Worm (Caenorhabditis elegans) whole organism, midembryonic: ENCODE measurements around the gene Y116A8C.20.
"Not testable (repeated sequence)": the region's sequence is repeated elsewhere in the genome, so short reads cannot be mapped to it uniquely, and the experiment has no call there.

Experiments used
- T22C8.4 ChIP-seq: fragments of 200-800 bp; sonication (Bioruptor generic); IDR thresholded peaks from 2 replicates; pipeline ENCODE4 v1.3.6; 2022; ENCODE audit warnings: missing genetic modification characterization, missing compliant biosample characterization
- cog-1 ChIP-seq: sonication (generic microtip); optimal IDR thresholded peaks from 2 replicates; lab custom pipeline; 2016; ENCODE audit warnings: missing genetic modification characterization, missing compliant biosample characterization
- flt-1 ChIP-seq: fragments of 200-800 bp; sonication (Bioruptor generic); IDR thresholded peaks from 2 replicates; pipeline ENCODE4 v1.3.6; 2022; ENCODE audit warnings: missing genetic modification characterization, missing compliant biosample characterization
- klf-2 ChIP-seq: fragments of 200-800 bp; sonication (Bioruptor generic); conservative IDR thresholded peaks from 2 replicates; pipeline ENCODE4 v1.3.6; 2022; ENCODE audit warnings: missing genetic modification reagents, missing genetic modification characterization, missing compliant biosample characterization
- med-1 ChIP-seq: sonication (generic microtip); optimal IDR thresholded peaks from 2 replicates; lab custom pipeline; 2017; ENCODE audit warnings: missing genetic modification characterization, mild to moderate bottlenecking, missing compliant biosample characterization, antibody characterized with exemption, missing genetic modification reagents; ENCODE audit not compliant: insufficient read depth
- ref-1 ChIP-seq: fragments of 200-800 bp; sonication (Bioruptor generic); conservative IDR thresholded peaks from 2 replicates; pipeline ENCODE4 v1.3.6; 2022; ENCODE audit warnings: missing genetic modification reagents, missing genetic modification characterization, missing compliant biosample characterization
- tab-1 ChIP-seq: fragments of 200-800 bp; sonication (Bioruptor generic); IDR thresholded peaks from 2 replicates; pipeline ENCODE4 v1.3.6; 2022; ENCODE audit warnings: missing genetic modification characterization, missing compliant biosample characterization
- ztf-23 ChIP-seq: fragments of 200-800 bp; sonication (Bioruptor generic); IDR thresholded peaks from 2 replicates; pipeline ENCODE4 v1.3.6; 2022; ENCODE audit warnings: missing genetic modification reagents, missing genetic modification characterization, missing compliant biosample characterization
- ztf-29 ChIP-seq: fragments of 200-800 bp; sonication (Bioruptor generic); IDR thresholded peaks from 2 replicates; pipeline ENCODE4 v1.3.6; 2022; ENCODE audit warnings: missing genetic modification reagents, missing genetic modification characterization, missing compliant biosample characterization

- not testable (repeated sequence) for TF ChIP-seq T22C8.4; tab-1; flt-1; ztf-29 (GFP tag; lab: Robert Waterston, UW); cog-1 (tag; lab: Kevin White, UChicago); med-1 (GFP tag; lab: Kevin White, UChicago); ref-1 (GFP tag; lab: Robert Waterston, UW); klf-2 (GFP tag; lab: Robert Waterston, UW); ztf-23 (GFP tag; lab: Robert Waterston, UW)
Observed at ce11 chrIV:17064937-17065336, 24.2 kb downstream of the Y116A8C.20 start, which contains the start of gene Y116A8C.465.
